Fruit fly (Drosophila melanogaster): Measurements from ENCODE around the gene B-H2.

DNA sequence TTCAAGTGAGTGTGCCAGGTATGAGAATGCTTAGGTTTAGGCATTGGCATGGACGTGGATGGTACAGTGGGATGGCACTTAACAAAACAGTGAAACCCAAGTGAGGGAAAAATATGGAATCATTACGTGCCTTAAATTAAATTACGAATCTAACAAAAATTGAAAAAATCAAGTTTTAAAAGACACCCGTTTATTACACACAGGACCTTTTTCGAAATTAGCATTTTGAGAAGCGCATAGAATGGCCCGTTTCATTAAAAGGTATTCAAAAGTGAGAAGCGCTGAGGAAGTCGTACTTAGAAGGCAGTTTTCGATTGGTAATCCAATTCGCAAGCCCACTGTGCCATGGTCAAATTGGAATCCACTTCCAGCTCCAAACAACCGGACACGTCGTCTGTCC, 22.0 kb downstream of the B-H2 start:
- TF ChIP-seq slp2 (GFP tag; optimal IDR thresholded peaks at IDR 0.05) (no peak), al (GFP tag; IDR thresholded peaks at IDR 0.05) (no peak), Usf (GFP tag; optimal IDR thresholded peaks at IDR 0.05) (no peak), CG3163 (GFP tag; optimal IDR thresholded peaks at IDR 0.05) (no peak)

Measured in whole organism, embryonic.